Fruit fly (Drosophila melanogaster) whole organism, embryonic: ENCODE data around the gene Scgbeta.

Experiments used
- Antp ChIP-seq: fragments of 200-800 bp; sonication (Bioruptor generic); optimal IDR thresholded peaks from 3 replicates; lab custom pipeline; 2016; ENCODE audit warnings: missing biosample characterization, missing genetic modification characterization
- B-H2 ChIP-seq: fragments of 200-800 bp; sonication (Bioruptor generic); optimal IDR thresholded peaks from 2 replicates; lab custom pipeline; 2018; ENCODE audit warnings: missing biosample characterization, mild to moderate bottlenecking, missing genetic modification characterization
- Bdp1 ChIP-seq: fragments of 200-800 bp; sonication (Bioruptor generic); optimal IDR thresholded peaks from 3 replicates; lab custom pipeline; 2016; ENCODE audit warnings: missing biosample characterization, missing genetic modification characterization
- CG10979 ChIP-seq: fragments of 200-800 bp; sonication (Bioruptor generic); optimal IDR thresholded peaks from 2 replicates; lab custom pipeline; 2018; ENCODE audit warnings: missing biosample characterization, mild to moderate bottlenecking, missing genetic modification characterization, moderate library complexity
- CG12104 ChIP-seq: fragments of 200-800 bp; sonication (Bioruptor generic); optimal IDR thresholded peaks from 3 replicates; lab custom pipeline; 2016; ENCODE audit warnings: missing biosample characterization, missing genetic modification characterization
- CG14014 ChIP-seq: fragments of 200-800 bp; sonication (Bioruptor generic); IDR thresholded peaks from 2 replicates; pipeline ENCODE4 v1.3.6; 2022; ENCODE audit warnings: missing biosample characterization, missing genetic modification characterization
- CG14667 ChIP-seq: fragments of 200-800 bp; sonication (Bioruptor generic); IDR thresholded peaks from 2 replicates; pipeline ENCODE4 v1.3.6; 2022; ENCODE audit warnings: missing biosample characterization, missing genetic modification characterization
- CG14710 ChIP-seq: fragments of 200-800 bp; sonication (Bioruptor generic); optimal IDR thresholded peaks from 3 replicates; lab custom pipeline; 2019; ENCODE audit warnings: missing biosample characterization, mild to moderate bottlenecking, missing genetic modification characterization, moderate library complexity
- CG1603 ChIP-seq: fragments of 200-800 bp; sonication (Bioruptor generic); optimal IDR thresholded peaks from 2 replicates; lab custom pipeline; 2019; ENCODE audit warnings: missing biosample characterization, mild to moderate bottlenecking, missing genetic modification characterization, moderate library complexity
- CG16813 ChIP-seq: fragments of 200-800 bp; sonication (Bioruptor generic); IDR thresholded peaks from 3 replicates; pipeline ENCODE4 v1.3.6; 2022; ENCODE audit warnings: missing biosample characterization, missing genetic modification characterization; ENCODE audit not compliant: partially characterized antibody
- CG17328 ChIP-seq: fragments of 200-800 bp; sonication (Bioruptor generic); IDR thresholded peaks from 2 replicates; pipeline ENCODE4 v1.3.6; 2022; ENCODE audit warnings: missing biosample characterization, missing genetic modification characterization
- CG2129 ChIP-seq: fragments of 200-800 bp; sonication (Bioruptor generic); IDR thresholded peaks from 2 replicates; pipeline ENCODE4 v1.3.6; 2022; ENCODE audit warnings: missing biosample characterization, missing genetic modification characterization; ENCODE audit not compliant: partially characterized antibody
- CG2202 ChIP-seq: fragments of 200-800 bp; sonication (Bioruptor generic); optimal IDR thresholded peaks from 2 replicates; lab custom pipeline; 2018; ENCODE audit warnings: missing biosample characterization, mild to moderate bottlenecking, missing genetic modification characterization
- CG30020 ChIP-seq: fragments of 200-800 bp; optimal IDR thresholded peaks from 2 replicates; lab custom pipeline; 2019; ENCODE audit warnings: missing biosample characterization, mild to moderate bottlenecking, missing genetic modification characterization, moderate library complexity
- CG33213 ChIP-seq: fragments of 200-800 bp; sonication (Bioruptor generic); optimal IDR thresholded peaks from 3 replicates; lab custom pipeline; 2016; ENCODE audit warnings: missing biosample characterization, missing genetic modification characterization
- CG3407 ChIP-seq: fragments of 200-800 bp; sonication (Bioruptor generic); optimal IDR thresholded peaks from 2 replicates; lab custom pipeline; 2018; ENCODE audit warnings: missing biosample characterization, mild to moderate bottlenecking, missing genetic modification characterization
- CG6791 ChIP-seq: fragments of 200-800 bp; sonication (Bioruptor generic); IDR thresholded peaks from 3 replicates; pipeline ENCODE4 v1.3.6; 2022; ENCODE audit warnings: missing biosample characterization, missing genetic modification characterization; ENCODE audit not compliant: partially characterized antibody
- CG8924 ChIP-seq: fragments of 200-800 bp; optimal IDR thresholded peaks from 3 replicates; lab custom pipeline; 2019; ENCODE audit warnings: missing biosample characterization, mild to moderate bottlenecking, missing genetic modification characterization, moderate library complexity
- CG8944 ChIP-seq: fragments of 200-800 bp; sonication (Bioruptor generic); optimal IDR thresholded peaks from 3 replicates; lab custom pipeline; 2016; ENCODE audit warnings: missing biosample characterization, missing genetic modification characterization
- CG9727 ChIP-seq: fragments of 200-800 bp; sonication (Bioruptor generic); optimal IDR thresholded peaks from 3 replicates; lab custom pipeline; 2017; ENCODE audit warnings: missing biosample characterization, mild to moderate bottlenecking, missing genetic modification characterization
- CoRest ChIP-seq: fragments of 200-800 bp; sonication (Bioruptor generic); optimal IDR thresholded peaks from 3 replicates; lab custom pipeline; 2018; ENCODE audit warnings: missing biosample characterization, mild to moderate bottlenecking, missing genetic modification characterization, moderate library complexity
- Dll ChIP-seq: fragments of 200-800 bp; sonication (Bioruptor generic); IDR thresholded peaks from 4 replicates; pipeline ENCODE4 v1.3.6; 2022; ENCODE audit warnings: missing biosample characterization, missing genetic modification characterization; ENCODE audit not compliant: partially characterized antibody
- E2f2 ChIP-seq: fragments of 200-800 bp; sonication (Bioruptor generic); IDR thresholded peaks from 2 replicates; pipeline ENCODE4 v1.3.6; 2022; ENCODE audit warnings: missing biosample characterization, missing genetic modification characterization
- Ets65A ChIP-seq: fragments of 200-800 bp; sonication (Bioruptor generic); peaks from one replicate; lab custom pipeline; 2016; ENCODE audit warnings: missing biosample characterization, missing genetic modification characterization
- Hmx ChIP-seq: fragments of 200-800 bp; sonication (Bioruptor generic); optimal IDR thresholded peaks from 2 replicates; lab custom pipeline; 2016; ENCODE audit warnings: missing biosample characterization, missing genetic modification characterization
- Hr3 ChIP-seq: fragments of 200-800 bp; sonication (Bioruptor generic); optimal IDR thresholded peaks from 3 replicates; lab custom pipeline; 2016; ENCODE audit warnings: missing biosample characterization, missing genetic modification characterization
- MESR4 ChIP-seq: fragments of 200-800 bp; sonication (Bioruptor generic); optimal IDR thresholded peaks from 2 replicates; lab custom pipeline; 2018; ENCODE audit warnings: missing biosample characterization, mild to moderate bottlenecking, missing genetic modification characterization, moderate library complexity
- Med ChIP-seq: fragments of 200-800 bp; sonication (Bioruptor generic); peaks from one replicate; lab custom pipeline; 2016; ENCODE audit warnings: missing biosample characterization, missing genetic modification characterization, mild to moderate bottlenecking, inconsistent platforms, moderate library complexity
- Meics ChIP-seq: fragments of 200-800 bp; sonication (Bioruptor generic); optimal IDR thresholded peaks from 2 replicates; lab custom pipeline; 2017; ENCODE audit warnings: missing biosample characterization, mild to moderate bottlenecking, missing genetic modification characterization
- Rfx ChIP-seq: fragments of 200-800 bp; sonication (Bioruptor generic); IDR thresholded peaks from 2 replicates; pipeline ENCODE4 v1.3.6; 2022; ENCODE audit warnings: missing biosample characterization, missing genetic modification characterization
- Sin3A ChIP-seq: fragments of >200 bp; optimal IDR thresholded peaks from 2 replicates; lab custom pipeline; 2018
- Sox100B ChIP-seq: fragments of 200-800 bp; sonication (Bioruptor generic); optimal IDR thresholded peaks from 3 replicates; lab custom pipeline; 2018; ENCODE audit warnings: missing biosample characterization, mild to moderate bottlenecking, missing genetic modification characterization
- Sry-δ ChIP-seq: fragments of 200-800 bp; sonication (Bioruptor generic); optimal IDR thresholded peaks from 2 replicates; lab custom pipeline; 2016; ENCODE audit warnings: missing biosample characterization, missing genetic modification characterization
- Stat92E ChIP-seq, 3 experiments: fragments of >200 bp in 2 of 3; fragments of 200-800 bp in 1 of 3; sonication (Bioruptor generic) in 1 of 3; optimal IDR thresholded peaks; 2 replicates each; lab custom pipeline; 2017 to 2019; ENCODE audit warnings: missing biosample characterization in 3 of 3, missing genetic modification characterization in 3 of 3, mild to moderate bottlenecking in 1 of 3, moderate library complexity in 1 of 3
- exex ChIP-seq: fragments of 200-800 bp; sonication (Bioruptor generic); optimal IDR thresholded peaks from 4 replicates; lab custom pipeline; 2018; ENCODE audit warnings: missing biosample characterization, mild to moderate bottlenecking, missing genetic modification characterization, moderate library complexity
- fd102C ChIP-seq: fragments of 200-800 bp; sonication (Bioruptor generic); optimal IDR thresholded peaks from 2 replicates; lab custom pipeline; 2018; ENCODE audit warnings: missing biosample characterization, mild to moderate bottlenecking, missing genetic modification characterization, moderate library complexity
- ftz-f1 ChIP-seq: fragments of 200-800 bp; sonication (Bioruptor generic); optimal IDR thresholded peaks from 2 replicates; lab custom pipeline; 2016; ENCODE audit warnings: missing biosample characterization, missing genetic modification characterization
- gcm ChIP-seq: fragments of 200-800 bp; sonication (Bioruptor generic); optimal IDR thresholded peaks from 2 replicates; lab custom pipeline; 2019; ENCODE audit warnings: missing biosample characterization, mild to moderate bottlenecking, missing genetic modification characterization, moderate library complexity
- hb ChIP-seq: fragments of 200-800 bp; sonication (Bioruptor generic); IDR thresholded peaks from 3 replicates; pipeline ENCODE4 v1.3.6; 2022; ENCODE audit warnings: missing biosample characterization, missing genetic modification characterization; ENCODE audit not compliant: partially characterized antibody
- insv ChIP-seq, 2 experiments: fragments of 200-800 bp; sonication (Bioruptor generic); optimal IDR thresholded peaks; 3 replicates each; lab custom pipeline; 2016 to 2018; ENCODE audit warnings: missing biosample characterization in 2 of 2, missing genetic modification characterization in 2 of 2
- knrl ChIP-seq: fragments of 200-800 bp; sonication (Bioruptor generic); IDR thresholded peaks from 3 replicates; pipeline ENCODE4 v1.3.6; 2022; ENCODE audit warnings: missing biosample characterization, missing genetic modification characterization; ENCODE audit not compliant: partially characterized antibody
- pan ChIP-seq, 4 experiments: fragments of >200 bp in 3 of 4; fragments of 200-800 bp in 1 of 4; sonication (Bioruptor generic) in 1 of 4; optimal IDR thresholded peaks in 3 of 4; IDR thresholded peaks in 1 of 4; 2 replicates each; pipeline versions ENCODE4 v1.3.6 to Lab custom; 2017 to 2022; ENCODE audit warnings: missing biosample characterization in 2 of 4, missing genetic modification characterization in 2 of 4, mixed read lengths in 1 of 4
- phol ChIP-seq: fragments of 200-800 bp; sonication (Bioruptor generic); optimal IDR thresholded peaks from 3 replicates; lab custom pipeline; 2018; ENCODE audit warnings: missing biosample characterization, mild to moderate bottlenecking, missing genetic modification characterization, moderate library complexity
- pum ChIP-seq: fragments of 200-800 bp; sonication (Bioruptor generic); optimal IDR thresholded peaks from 2 replicates; lab custom pipeline; 2016; ENCODE audit warnings: missing biosample characterization, missing genetic modification characterization
- ro ChIP-seq: fragments of 200-800 bp; sonication (Bioruptor generic); IDR thresholded peaks from 2 replicates; pipeline ENCODE4 v1.3.6; 2022; ENCODE audit warnings: missing biosample characterization, missing genetic modification characterization
- row ChIP-seq: fragments of 200-800 bp; sonication (Bioruptor generic); IDR thresholded peaks from 3 replicates; pipeline ENCODE4 v1.3.6; 2022; ENCODE audit warnings: missing biosample characterization, missing genetic modification characterization
- sr ChIP-seq: fragments of 200-800 bp; sonication (Bioruptor generic); IDR thresholded peaks from 3 replicates; pipeline ENCODE4 v1.3.6; 2022; ENCODE audit warnings: missing biosample characterization, missing genetic modification characterization
- trem ChIP-seq: fragments of 200-800 bp; optimal IDR thresholded peaks from 3 replicates; lab custom pipeline; 2019; ENCODE audit warnings: missing biosample characterization, mild to moderate bottlenecking, missing genetic modification characterization, moderate library complexity

Gene Scgbeta

dm6 chr3R:12423997-12424396, 1.8 kb upstream of the Scgbeta start:
- no peak for TF ChIP-seq CG3407
- no peak for TF ChIP-seq Antp (GFP tag; lab: Kevin White, UChicago)
- TF ChIP-seq Bdp1 (GFP tag; lab: Kevin White, UChicago): no peak
- TF ChIP-seq CG2202 (tag; lab: Kevin White, UChicago): no peak
- no peak for TF ChIP-seq B-H2 (GFP tag; lab: Kevin White, UChicago)
- no peak for TF ChIP-seq gcm (GFP tag; lab: Kevin White, UChicago)
- no peak for TF ChIP-seq fd102C (GFP tag; lab: Kevin White, UChicago)
- TF ChIP-seq Stat92E (GFP tag; optimal IDR thresholded peaks at IDR 0.05; lab: Kevin White, UChicago): no peak
- no peak for TF ChIP-seq CG17328 (GFP tag; lab: Robert Waterston, UW)
- TF ChIP-seq pum (GFP tag; lab: Kevin White, UChicago): no peak
- TF ChIP-seq Sox100B: no peak
- peak; percentile 8; the same call in 1 of the 3 replicates for TF ChIP-seq sr (GFP tag; lab: Robert Waterston, UW)
- peak; percentile 30 for TF ChIP-seq Med (GFP tag; lab: Kevin White, UChicago)
- TF ChIP-seq CG14667 (GFP tag; lab: Robert Waterston, UW): no peak
- TF ChIP-seq Ets65A: peak; percentile 44
- TF ChIP-seq CG33213 (GFP tag; lab: Kevin White, UChicago): no peak
- no peak for TF ChIP-seq ro (GFP tag; lab: Robert Waterston, UW)
- TF ChIP-seq Hmx: no peak
- TF ChIP-seq Hr3 (GFP tag; lab: Kevin White, UChicago): no peak
- no peak for TF ChIP-seq CG1603 (tag; lab: Kevin White, UChicago)
- no peak for TF ChIP-seq Meics (GFP tag; lab: Kevin White, UChicago)
- TF ChIP-seq CG6791 (GFP tag; lab: Robert Waterston, UW): 0 out of 3 replicates have a peak, but pooled peaks have one; percentile 34
- no peak for TF ChIP-seq exex
- TF ChIP-seq, all 482 proteins: peak for 4

DNA sequence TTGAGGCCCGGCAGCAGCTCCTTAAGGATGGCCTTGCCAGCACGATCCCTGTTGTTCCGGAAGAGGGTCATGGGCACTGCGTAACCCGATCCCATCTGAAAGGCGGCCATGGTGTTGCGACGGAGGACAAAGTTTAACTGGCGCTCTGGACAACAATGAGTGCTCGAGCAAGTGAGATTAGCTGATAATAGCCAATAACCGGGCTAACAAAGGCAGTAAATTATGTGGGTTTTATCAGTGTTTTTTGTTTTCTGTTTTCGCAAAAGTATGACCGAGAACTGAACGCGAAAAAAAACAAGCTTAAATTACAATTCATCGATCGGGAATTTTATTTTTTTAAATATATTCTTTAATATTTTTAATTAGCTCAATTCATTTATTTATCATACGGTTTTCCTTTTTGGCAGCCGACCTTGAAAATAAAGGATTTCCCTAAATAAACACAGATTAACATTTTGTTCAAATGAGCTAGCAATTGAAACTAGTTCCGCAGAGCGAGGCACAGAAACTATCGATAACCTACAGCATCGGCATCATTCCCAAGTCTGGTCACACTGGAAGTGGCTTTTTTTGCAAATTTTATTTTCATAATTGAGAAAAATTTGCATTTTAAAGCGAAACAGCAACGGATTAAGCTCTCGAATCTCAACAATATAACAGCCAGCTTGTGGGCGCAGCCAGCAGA, 8.8 kb downstream of the Scgbeta start, which contains the start of the genes Dip-C and pps:
Gene Dip-C, minus strand, starts transcription at position 486 of the 685 bp plus-strand sequence.
Gene pps, plus strand, starts transcription at position 555 of the 685 bp plus-strand sequence.
- TF ChIP-seq CG14667 (GFP tag; lab: Robert Waterston, UW) (no peak), MESR4 (GFP tag; lab: Kevin White, UChicago) (peak; percentile 49), insv (GFP tag; optimal IDR thresholded peaks at IDR 0.05; lab: Kevin White, UChicago) (peak in 1 of 2 experiments; percentile 22), Rfx (GFP tag; lab: Robert Waterston, UW) (0 out of 2 replicates have a peak, but pooled peaks have one; percentile 12), Sry-δ (GFP tag; lab: Kevin White, UChicago) (peak; percentile 60), CG16813 (GFP tag; lab: Robert Waterston, UW) (peak; percentile 70), CG8924 (tag; lab: Kevin White, UChicago) (peak; percentile 37), knrl (peak; percentile 76), Dll (GFP tag; lab: Robert Waterston, UW) (peak; percentile 75), CG14710 (tag; lab: Kevin White, UChicago) (peak; percentile 58), CG8944 (no peak), CG30020 (peak; percentile 27), pan (optimal IDR thresholded peaks at IDR 0.05; lab: Kevin White, UChicago) (no peak), pan (GFP tag; optimal IDR thresholded peaks at IDR 0.05 in 1 of 2, IDR thresholded peaks at IDR 0.05 in 1 of 2) (peak in 1 of 2 experiments; percentile 9), E2f2 (GFP tag; lab: Robert Waterston, UW) (peak; percentile 20; the same call in 1 of the 2 replicates), CG12104 (GFP tag; lab: Kevin White, UChicago) (peak; percentile 12), hb (peak; percentile 40; the same call in 1 of the 3 replicates), phol (tag; lab: Kevin White, UChicago) (peak; percentile 46), CoRest (tag; lab: Kevin White, UChicago) (peak; percentile 46), trem (tag; lab: Kevin White, UChicago) (peak; percentile 57), CG14014 (GFP tag; lab: Robert Waterston, UW) (no peak), ftz-f1 (GFP tag; lab: Kevin White, UChicago) (peak; percentile 78), Sin3A (peak; percentile 61), row (GFP tag; lab: Robert Waterston, UW) (peak; percentile 73), CG9727 (GFP tag; lab: Kevin White, UChicago) (peak; percentile 28), CG2129 (GFP tag; lab: Robert Waterston, UW) (peak; percentile 40; the same call in 1 of the 2 replicates), CG10979 (tag; lab: Kevin White, UChicago) (peak; percentile 18)
